Fruit fly (Drosophila melanogaster) whole organism, embryonic: Measurements from ENCODE around the gene Dic1.

ENCODE experiments used
- Ada2b ChIP-seq: fragments of 200-800 bp; sonication (Bioruptor generic); IDR thresholded peaks from 2 replicates; pipeline ENCODE4 v1.3.6; 2022; ENCODE audit warnings: missing biosample characterization, missing genetic modification characterization
- CG11247 ChIP-seq: fragments of 200-800 bp; sonication (Bioruptor generic); IDR thresholded peaks from 2 replicates; pipeline ENCODE4 v1.3.6; 2022; ENCODE audit warnings: missing biosample characterization, missing genetic modification characterization
- CG1233 ChIP-seq: fragments of 200-800 bp; sonication (Bioruptor generic); optimal IDR thresholded peaks from 4 replicates; lab custom pipeline; 2018; ENCODE audit warnings: missing biosample characterization, mild to moderate bottlenecking, missing genetic modification characterization
- CG14965 ChIP-seq: fragments of 200-800 bp; sonication (Bioruptor generic); optimal IDR thresholded peaks from 2 replicates; lab custom pipeline; 2016; ENCODE audit warnings: missing biosample characterization, missing genetic modification characterization, borderline replicate concordance
- CG8089 ChIP-seq: fragments of 200-800 bp; sonication (Bioruptor generic); optimal IDR thresholded peaks from 3 replicates; lab custom pipeline; 2016; ENCODE audit warnings: missing biosample characterization, missing genetic modification characterization
- CTCF ChIP-seq: fragments of 200-800 bp; sonication (Bioruptor generic); optimal IDR thresholded peaks from 2 replicates; lab custom pipeline; 2017; ENCODE audit warnings: missing biosample characterization, mild to moderate bottlenecking, missing genetic modification characterization, moderate library complexity
- Hand ChIP-seq: fragments of 200-800 bp; sonication (Bioruptor generic); optimal IDR thresholded peaks from 2 replicates; lab custom pipeline; 2017; ENCODE audit warnings: mild to moderate bottlenecking, missing biosample characterization, missing genetic modification reagents, missing genetic modification characterization
- Usf ChIP-seq: fragments of 200-800 bp; sonication (Bioruptor generic); optimal IDR thresholded peaks from 2 replicates; lab custom pipeline; 2017; ENCODE audit warnings: missing genotype, missing biosample characterization, missing genetic modification characterization
- cad ChIP-seq: fragments of >200 bp; optimal IDR thresholded peaks from 2 replicates; lab custom pipeline; 2017; ENCODE audit warnings: missing biosample characterization, missing genetic modification characterization
- pita ChIP-seq: fragments of 200-800 bp; sonication (Bioruptor generic); optimal IDR thresholded peaks from 2 replicates; lab custom pipeline; 2017; ENCODE audit warnings: missing biosample characterization, mild to moderate bottlenecking, missing genetic modification characterization

dm6 chr3R:13319873-13320272 lies 44.9 kb upstream of the Dic1 start:
- TF ChIP-seq CG1233 (GFP tag; lab: Kevin White, UChicago), result no peak
- TF ChIP-seq CG14965 (GFP tag; lab: Kevin White, UChicago), result no peak
- no peak for TF ChIP-seq CG8089 (GFP tag; lab: Kevin White, UChicago)
- no peak for TF ChIP-seq Ada2b (GFP tag; lab: Robert Waterston, UW)
- no peak for TF ChIP-seq cad
- TF ChIP-seq pita (GFP tag; lab: Kevin White, UChicago), result no peak
- no peak for TF ChIP-seq Hand (GFP tag; lab: Kevin White, UChicago)
- TF ChIP-seq CG11247 (GFP tag; lab: Robert Waterston, UW), result no peak
- TF ChIP-seq CTCF (GFP tag; lab: Kevin White, UChicago), result peak; percentile 35
- TF ChIP-seq Usf, result no peak
